Fruit fly (Drosophila melanogaster) whole organism, pupa: ENCODE results near the gene CG15169.

Source experiments
- CG10348 ChIP-seq: fragments of 200-800 bp; sonication (Bioruptor generic); IDR thresholded peaks from 2 replicates; pipeline ENCODE4 v1.3.6; 2022; ENCODE audit warnings: missing biosample characterization, missing genetic modification characterization
- CG13204 ChIP-seq: fragments of 200-800 bp; sonication (Bioruptor generic); optimal IDR thresholded peaks from 2 replicates; lab custom pipeline; 2018; ENCODE audit warnings: missing biosample characterization, mild to moderate bottlenecking, missing genetic modification characterization, moderate library complexity
- CG14655 ChIP-seq: fragments of 200-800 bp; sonication (Bioruptor generic); optimal IDR thresholded peaks from 3 replicates; lab custom pipeline; 2017; ENCODE audit warnings: mild to moderate bottlenecking, missing biosample characterization, missing genetic modification reagents, missing genetic modification characterization
- CG17806 ChIP-seq: fragments of 200-800 bp; sonication (Bioruptor generic); optimal IDR thresholded peaks from 2 replicates; lab custom pipeline; 2018; ENCODE audit warnings: missing biosample characterization, mild to moderate bottlenecking, missing genetic modification characterization, moderate library complexity
- CG32121 ChIP-seq: fragments of 200-800 bp; sonication (Bioruptor generic); IDR thresholded peaks from 2 replicates; pipeline ENCODE4 v1.3.6; 2022; ENCODE audit warnings: missing biosample characterization, missing genetic modification characterization
- CG4496 ChIP-seq: fragments of 200-800 bp; sonication (Bioruptor generic); IDR thresholded peaks from 3 replicates; pipeline ENCODE4 v1.3.6; 2022; ENCODE audit warnings: missing biosample characterization, missing genetic modification characterization
- CG8301 ChIP-seq: fragments of 200-800 bp; sonication (Bioruptor generic); optimal IDR thresholded peaks from 2 replicates; lab custom pipeline; 2018; ENCODE audit warnings: missing biosample characterization, mild to moderate bottlenecking, missing genetic modification characterization
- Pif1A ChIP-seq: fragments of 200-800 bp; sonication (Bioruptor generic); optimal IDR thresholded peaks from 3 replicates; lab custom pipeline; 2016; ENCODE audit warnings: missing biosample characterization, missing genetic modification characterization
- gl ChIP-seq: fragments of 200-800 bp; sonication (Bioruptor generic); optimal IDR thresholded peaks from 2 replicates; lab custom pipeline; 2018; ENCODE audit warnings: missing biosample characterization, mild to moderate bottlenecking, missing genetic modification characterization

DNA sequence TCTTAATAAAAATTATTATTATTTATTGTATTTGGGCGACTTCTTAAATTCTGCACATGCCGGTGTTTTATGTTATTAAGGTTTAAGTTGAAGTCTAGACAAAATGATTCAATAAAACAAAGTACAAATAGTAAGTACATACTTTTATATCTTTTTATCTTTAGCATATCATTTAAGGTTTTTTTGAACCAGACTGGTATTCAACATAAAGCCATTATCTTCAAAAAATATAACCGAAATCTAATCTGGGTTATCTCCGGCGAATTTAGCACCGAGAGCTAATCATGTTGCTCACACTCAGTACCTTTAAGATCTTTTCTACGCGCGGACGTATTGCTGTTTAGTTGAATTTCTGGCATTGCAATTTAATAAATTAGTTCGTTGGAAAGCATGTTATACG is 6.3 kb downstream of the CG15169 start, which contains the start of gene CG31792:
- no peak for TF ChIP-seq CG13204
- no peak for TF ChIP-seq Pif1A
- no peak for TF ChIP-seq CG10348 (GFP tag; lab: Robert Waterston, UW)
- TF ChIP-seq CG14655 (GFP tag; lab: Kevin White, UChicago): no peak
- no peak for TF ChIP-seq CG8301 (tag; lab: Kevin White, UChicago)
- no peak for TF ChIP-seq gl (tag; lab: Kevin White, UChicago)
- no peak for TF ChIP-seq CG32121 (GFP tag; lab: Robert Waterston, UW)
- no peak for TF ChIP-seq CG4496 (GFP tag; lab: Robert Waterston, UW)
- no peak for TF ChIP-seq CG17806
